Worm (Caenorhabditis elegans): ENCODE data around the gene K05B2.2.

ce11 chrX:4872758-4873157, 33.1 kb upstream of the K05B2.2 start:
- TF ChIP-seq ztf-11 (tag; optimal IDR thresholded peaks at IDR 0.05) (no peak), unc-39 (tag; optimal IDR thresholded peaks at IDR 0.05) (no peak), elt-3 (tag; optimal IDR thresholded peaks at IDR 0.05) (no peak)
